Worm (Caenorhabditis elegans) whole organism, L3 larva: ENCODE data around the gene F56D6.23.

ENCODE experiments used
- R02D3.7 ChIP-seq: fragments of 150-350 bp; optimal IDR thresholded peaks from 2 replicates; lab custom pipeline; 2014; ENCODE audit warnings: missing biosample characterization, missing genetic modification characterization
- ceh-16 ChIP-seq: sonication (generic microtip); optimal IDR thresholded peaks from 2 replicates; lab custom pipeline; 2017; ENCODE audit warnings: missing biosample characterization, missing genetic modification characterization
- ceh-28 ChIP-seq: fragments of 150-350 bp; optimal IDR thresholded peaks from 2 replicates; lab custom pipeline; 2014; ENCODE audit warnings: missing biosample characterization, missing genetic modification reagents, missing genetic modification characterization
- ceh-82 ChIP-seq: fragments of 150-350 bp; optimal IDR thresholded peaks from 2 replicates; lab custom pipeline; 2014; ENCODE audit warnings: missing biosample characterization, missing genetic modification characterization
- ceh-9 ChIP-seq: sonication (generic microtip); optimal IDR thresholded peaks from 2 replicates; lab custom pipeline; 2018; ENCODE audit warnings: missing biosample characterization, missing genetic modification characterization
- daf-12 ChIP-seq: fragments of 150-350 bp; optimal IDR thresholded peaks from 2 replicates; lab custom pipeline; 2014; ENCODE audit warnings: missing biosample characterization, missing genetic modification reagents, missing genetic modification characterization
- egl-27 ChIP-seq: sonication (generic microtip); optimal IDR thresholded peaks from 4 replicates; lab custom pipeline; 2017; ENCODE audit warnings: missing biosample characterization, missing genetic modification reagents, missing genetic modification characterization
- egl-5 ChIP-seq: fragments of 150-350 bp; optimal IDR thresholded peaks from 2 replicates; lab custom pipeline; 2017; ENCODE audit warnings: missing biosample characterization, missing genetic modification reagents, missing genetic modification characterization, inconsistent platforms
- elt-1 ChIP-seq: fragments of 150-350 bp; optimal IDR thresholded peaks from 2 replicates; lab custom pipeline; 2014; ENCODE audit warnings: missing biosample characterization, missing genetic modification characterization
- elt-2 ChIP-seq: sonication (generic microtip); optimal IDR thresholded peaks from 2 replicates; lab custom pipeline; 2016; ENCODE audit warnings: missing genetic modification reagents, mild to moderate bottlenecking, missing genetic modification characterization, missing compliant biosample characterization
- elt-3 ChIP-seq, 3 experiments: fragments of 150-350 bp in 1 of 3; sonication (generic microtip) in 2 of 3; optimal IDR thresholded peaks; 2 replicates in 2 of 3; 4 replicates in 1 of 3; lab custom pipeline; 2014 to 2017; ENCODE audit warnings: missing biosample characterization in 3 of 3, missing genetic modification characterization in 3 of 3
- eor-1 ChIP-seq, 2 experiments: fragments of 150-350 bp; optimal IDR thresholded peaks; 2 replicates each; lab custom pipeline; 2014 to 2018; ENCODE audit warnings: missing biosample characterization in 2 of 2, missing genetic modification characterization in 2 of 2
- fkh-10 ChIP-seq: sonication (generic microtip); optimal IDR thresholded peaks from 2 replicates; lab custom pipeline; 2017; ENCODE audit warnings: missing biosample characterization, missing genetic modification reagents, missing genetic modification characterization
- fos-1 ChIP-seq: fragments of 150-350 bp; optimal IDR thresholded peaks from 2 replicates; lab custom pipeline; 2014; ENCODE audit warnings: missing biosample characterization, missing genetic modification characterization
- jun-1 ChIP-seq: fragments of 150-350 bp; optimal IDR thresholded peaks from 2 replicates; lab custom pipeline; 2014; ENCODE audit warnings: missing biosample characterization, missing genetic modification reagents, missing genetic modification characterization
- mdl-1 ChIP-seq: fragments of 150-350 bp; optimal IDR thresholded peaks from 2 replicates; lab custom pipeline; 2014; ENCODE audit warnings: missing biosample characterization, missing genetic modification characterization
- mml-1 ChIP-seq: fragments of 150-350 bp; sonication (generic microtip); optimal IDR thresholded peaks from 3 replicates; lab custom pipeline; 2014; ENCODE audit warnings: missing biosample characterization, missing genetic modification characterization
- nfya-1 ChIP-seq: sonication (generic microtip); optimal IDR thresholded peaks from 2 replicates; lab custom pipeline; 2017; ENCODE audit warnings: missing genetic modification characterization, mild to moderate bottlenecking, missing compliant biosample characterization, antibody characterized with exemption, moderate library complexity; ENCODE audit not compliant: insufficient read depth
- nhr-11 ChIP-seq: fragments of 150-350 bp; optimal IDR thresholded peaks from 2 replicates; lab custom pipeline; 2014; ENCODE audit warnings: missing biosample characterization, missing genetic modification characterization
- nhr-23 ChIP-seq: fragments of 150-350 bp; optimal IDR thresholded peaks from 2 replicates; lab custom pipeline; 2014; ENCODE audit warnings: missing biosample characterization, missing genetic modification reagents, missing genetic modification characterization
- nhr-237 ChIP-seq: fragments of 150-350 bp; optimal IDR thresholded peaks from 2 replicates; lab custom pipeline; 2014; ENCODE audit warnings: missing biosample characterization, missing genetic modification characterization
- nhr-25 ChIP-seq: sonication (generic microtip); optimal IDR thresholded peaks from 2 replicates; lab custom pipeline; 2017; ENCODE audit warnings: missing biosample characterization, missing genetic modification characterization
- nhr-28 ChIP-seq: fragments of 150-350 bp; optimal IDR thresholded peaks from 2 replicates; lab custom pipeline; 2014; ENCODE audit warnings: missing biosample characterization, missing genetic modification characterization
- nhr-67 ChIP-seq: fragments of 150-350 bp; optimal IDR thresholded peaks from 2 replicates; lab custom pipeline; 2014; ENCODE audit warnings: missing biosample characterization, missing genetic modification characterization
- nhr-76 ChIP-seq: fragments of 150-350 bp; sonication (generic microtip); optimal IDR thresholded peaks from 5 replicates; lab custom pipeline; 2014; ENCODE audit warnings: missing biosample characterization, missing genetic modification characterization
- nhr-77 ChIP-seq: fragments of 150-350 bp; optimal IDR thresholded peaks from 2 replicates; lab custom pipeline; 2014; ENCODE audit warnings: missing biosample characterization, missing genetic modification characterization
- pha-4 ChIP-seq: fragments of 150-350 bp; optimal IDR thresholded peaks from 2 replicates; lab custom pipeline; 2014; ENCODE audit warnings: missing biosample characterization, missing genetic modification reagents, missing genetic modification characterization
- pqm-1 ChIP-seq: fragments of 150-350 bp; optimal IDR thresholded peaks from 2 replicates; lab custom pipeline; 2017; ENCODE audit warnings: missing biosample characterization, missing genetic modification characterization, inconsistent platforms
- skn-1 ChIP-seq: fragments of 150-350 bp; optimal IDR thresholded peaks from 2 replicates; lab custom pipeline; 2014; ENCODE audit warnings: missing biosample characterization, missing genetic modification characterization
- snpc-4 ChIP-seq: fragments of 150-350 bp; optimal IDR thresholded peaks from 2 replicates; lab custom pipeline; 2014; ENCODE audit warnings: missing biosample characterization, missing genetic modification characterization
- tbx-2 ChIP-seq: sonication (generic microtip); optimal IDR thresholded peaks from 2 replicates; lab custom pipeline; 2016; ENCODE audit warnings: mild to moderate bottlenecking, missing genetic modification characterization, missing compliant biosample characterization
- unc-62 ChIP-seq: fragments of 150-350 bp; sonication (generic microtip); optimal IDR thresholded peaks from 4 replicates; lab custom pipeline; 2014; ENCODE audit warnings: missing biosample characterization, missing genetic modification reagents, missing genetic modification characterization
- zag-1 ChIP-seq: fragments of 150-350 bp; optimal IDR thresholded peaks from 2 replicates; lab custom pipeline; 2014; ENCODE audit warnings: missing biosample characterization, missing genetic modification characterization
- ztf-4 ChIP-seq: fragments of 150-350 bp; optimal IDR thresholded peaks from 2 replicates; lab custom pipeline; 2014; ENCODE audit warnings: missing biosample characterization, missing genetic modification characterization

Gene F56D6.23

ce11 chrIV:3894770-3895169 is 23.5 kb upstream of the F56D6.23 start, which contains the start of gene dct-8:
Gene dct-8 (plus strand): TSS chrIV:3895070.
- TF ChIP-seq ceh-82 (no peak), elt-1 (tag; lab: Kevin White, UChicago) (no peak), mml-1 (tag; lab: Kevin White, UChicago) (no peak), jun-1 (no peak), ztf-4 (tag; lab: Kevin White, UChicago) (no peak), elt-3 (tag; optimal IDR thresholded peaks at IDR 0.05; lab: Kevin White, UChicago) (no peak), elt-2 (tag; lab: Kevin White, UChicago) (no peak), ceh-28 (no peak), egl-5 (tag; lab: Kevin White, UChicago) (no peak), nhr-23 (no peak), nhr-76 (no peak), pha-4 (tag; lab: Kevin White, UChicago) (no peak), fkh-10 (GFP tag; lab: Kevin White, UChicago) (no peak), skn-1 (tag; lab: Kevin White, UChicago) (no peak), nhr-11 (tag; lab: Kevin White, UChicago) (no peak), nhr-67 (tag; lab: Kevin White, UChicago) (no peak), daf-12 (no peak), nhr-25 (tag; lab: Kevin White, UChicago) (no peak), eor-1 (tag; optimal IDR thresholded peaks at IDR 0.05; lab: Kevin White, UChicago) (no peak)
- TF ChIP-seq, all 47 proteins: peak for 0

ce11 chrIV:3899719-3900554 is 18.3 kb upstream of the F56D6.23 start, which contains the start of gene srz-62:
Gene srz-62 (plus strand): TSS chrIV:3900504.
- TF ChIP-seq eor-1 (tag; optimal IDR thresholded peaks at IDR 0.05; lab: Kevin White, UChicago) (no peak), jun-1 (peak; percentile 98), egl-27 (tag; lab: Kevin White, UChicago) (peak; percentile 92), fos-1 (tag; lab: Kevin White, UChicago) (peak; percentile 82), nfya-1 (tag; lab: Kevin White, UChicago) (no peak), pha-4 (tag; lab: Kevin White, UChicago) (peak; percentile 91), elt-2 (tag; lab: Kevin White, UChicago) (peak; percentile 100), nhr-11 (tag; lab: Kevin White, UChicago) (no peak), R02D3.7 (tag; lab: Kevin White, UChicago) (no peak), pqm-1 (peak; percentile 100)

ce11 chrIV:3902955-3903354 is 15.3 kb upstream of the F56D6.23 start, which contains the start of gene F56D6.6:
Gene F56D6.6 (plus strand): TSS chrIV:3903255.
- no peak for TF ChIP-seq nhr-23
- no peak for TF ChIP-seq tbx-2 (tag; lab: Kevin White, UChicago)
- no peak for TF ChIP-seq mdl-1 (tag; lab: Kevin White, UChicago)
- TF ChIP-seq egl-27 (tag; lab: Kevin White, UChicago): no peak
- TF ChIP-seq nhr-28: no peak
- no peak for TF ChIP-seq ceh-9 (tag; lab: Kevin White, UChicago)
- TF ChIP-seq nfya-1 (tag; lab: Kevin White, UChicago): no peak
- TF ChIP-seq ceh-16 (tag; lab: Kevin White, UChicago): no peak
- TF ChIP-seq zag-1 (tag; lab: Kevin White, UChicago): no peak
- no peak for TF ChIP-seq nhr-77
- no peak for TF ChIP-seq unc-62
- TF ChIP-seq fkh-10 (GFP tag; lab: Kevin White, UChicago): no peak
- TF ChIP-seq snpc-4 (tag; lab: Kevin White, UChicago): no peak
- TF ChIP-seq nhr-237: no peak
- no peak for TF ChIP-seq pqm-1
- no peak for TF ChIP-seq mml-1 (tag; lab: Kevin White, UChicago)
- no peak for TF ChIP-seq fos-1 (tag; lab: Kevin White, UChicago)
- TF ChIP-seq ceh-82: no peak

ce11 chrIV:3904620-3905019 is 13.6 kb upstream of the F56D6.23 start, which contains the start of gene F56D6.21:
Gene F56D6.21 (plus strand): TSS chrIV:3904920.
- no peak for TF ChIP-seq elt-1 (tag; lab: Kevin White, UChicago)
- no peak for TF ChIP-seq elt-3 (tag; optimal IDR thresholded peaks at IDR 0.05; lab: Kevin White, UChicago)
- TF ChIP-seq egl-5 (tag; lab: Kevin White, UChicago): no peak
